Worm (Caenorhabditis elegans) whole organism, young adult: ENCODE measurements around the gene C07B5.2.
A peak's percentile ranks its signal among the peaks of the same experiment; 100 is the strongest.

Experiments used
- B0336.3 ChIP-seq: fragments of 200-800 bp; sonication (Bioruptor generic); IDR thresholded peaks from 2 replicates; pipeline ENCODE4 v1.3.6; 2022; ENCODE audit warnings: missing genetic modification characterization, missing compliant biosample characterization
- C06A6.2 ChIP-seq: fragments of 200-800 bp; sonication (Bioruptor generic); conservative IDR thresholded peaks from 2 replicates; pipeline ENCODE4 v1.3.6; 2022; ENCODE audit warnings: missing genetic modification characterization, missing compliant biosample characterization
- F10E7.11 ChIP-seq: sonication (generic microtip); optimal IDR thresholded peaks from 2 replicates; lab custom pipeline; 2017; ENCODE audit warnings: mild to moderate bottlenecking, missing genetic modification characterization, moderate library complexity, missing compliant biosample characterization
- K11D2.4 ChIP-seq: fragments of 200-800 bp; sonication (Bioruptor generic); IDR thresholded peaks from 2 replicates; pipeline ENCODE4 v1.3.6; 2022; ENCODE audit warnings: missing genetic modification reagents, missing genetic modification characterization, missing compliant biosample characterization
- Y53F4B.3 ChIP-seq: fragments of 200-800 bp; sonication (Bioruptor generic); IDR thresholded peaks from 2 replicates; pipeline ENCODE4 v1.3.6; 2022; ENCODE audit warnings: missing genetic modification reagents, missing genetic modification characterization, missing compliant biosample characterization
- Y56A3A.18 ChIP-seq: fragments of 200-800 bp; sonication (Bioruptor generic); IDR thresholded peaks from 2 replicates; pipeline ENCODE4 v1.3.6; 2022; ENCODE audit warnings: missing genetic modification reagents, missing genetic modification characterization, missing compliant biosample characterization
- Y79H2A.3 ChIP-seq: fragments of 200-800 bp; sonication (Bioruptor generic); conservative IDR thresholded peaks from 2 replicates; pipeline ENCODE4 v1.3.6; 2022; ENCODE audit warnings: missing genetic modification reagents, missing genetic modification characterization, missing compliant biosample characterization
- aptf-2 ChIP-seq: fragments of 200-800 bp; sonication (Bioruptor generic); conservative IDR thresholded peaks from 2 replicates; pipeline ENCODE4 v1.3.6; 2022; ENCODE audit warnings: missing genetic modification reagents, missing genetic modification characterization, missing compliant biosample characterization
- atf-7 ChIP-seq: sonication (generic microtip); optimal IDR thresholded peaks from 2 replicates; lab custom pipeline; 2017; ENCODE audit warnings: mild to moderate bottlenecking, missing genetic modification characterization, missing compliant biosample characterization
- dpff-1 ChIP-seq: sonication (generic microtip); optimal IDR thresholded peaks from 2 replicates; lab custom pipeline; 2017; ENCODE audit warnings: mild to moderate bottlenecking, missing genetic modification characterization, missing compliant biosample characterization
- egl-18 ChIP-seq: fragments of 200-800 bp; sonication (Bioruptor generic); IDR thresholded peaks from 2 replicates; pipeline ENCODE4 v1.3.6; 2022; ENCODE audit warnings: missing genetic modification reagents, missing genetic modification characterization, missing compliant biosample characterization
- egrh-3 ChIP-seq: fragments of 200-800 bp; sonication (Bioruptor generic); IDR thresholded peaks from 2 replicates; pipeline ENCODE4 v1.3.6; 2022; ENCODE audit warnings: missing genetic modification reagents, missing genetic modification characterization, missing compliant biosample characterization
- ets-4 ChIP-seq: fragments of 200-800 bp; sonication (Bioruptor generic); optimal IDR thresholded peaks from 2 replicates; lab custom pipeline; 2018; ENCODE audit warnings: mild to moderate bottlenecking, missing genetic modification characterization, missing compliant biosample characterization
- hlh-12 ChIP-seq: sonication (generic microtip); optimal IDR thresholded peaks from 2 replicates; lab custom pipeline; 2016; ENCODE audit warnings: missing genetic modification characterization, missing compliant biosample characterization
- hrde-1 ChIP-seq: sonication (generic microtip); optimal IDR thresholded peaks from 2 replicates; lab custom pipeline; 2016; ENCODE audit warnings: missing genetic modification characterization, mild to moderate bottlenecking, missing compliant biosample characterization, moderate library complexity, missing genotype, missing genetic modification reagents, borderline replicate concordance
- hsf-1 ChIP-seq: fragments of 200-800 bp; sonication (Bioruptor generic); IDR thresholded peaks from 2 replicates; pipeline ENCODE4 v1.3.6; 2022; ENCODE audit warnings: missing genetic modification reagents, missing genetic modification characterization, missing compliant biosample characterization
- lag-1 ChIP-seq: fragments of 200-800 bp; sonication (Bioruptor generic); IDR thresholded peaks from 2 replicates; pipeline ENCODE4 v1.3.6; 2022; ENCODE audit warnings: missing genetic modification reagents, missing genetic modification characterization, missing compliant biosample characterization
- lin-35 ChIP-seq, 3 experiments: fragments of 150-350 bp in 2 of 3; sonication (generic microtip) in 1 of 3; optimal IDR thresholded peaks; 2 replicates each; lab custom pipeline; 2014 to 2018; ENCODE audit warnings: missing biosample characterization in 3 of 3, missing genetic modification characterization in 3 of 3, missing genetic modification reagents in 3 of 3
- lin-40 ChIP-seq: sonication (generic microtip); optimal IDR thresholded peaks from 2 replicates; lab custom pipeline; 2016; ENCODE audit warnings: missing genetic modification characterization, mild to moderate bottlenecking, missing compliant biosample characterization, missing genotype, missing genetic modification reagents
- lir-1 ChIP-seq: fragments of 200-800 bp; sonication (Bioruptor generic); conservative IDR thresholded peaks from 2 replicates; pipeline ENCODE4 v1.3.6; 2022; ENCODE audit warnings: missing genetic modification reagents, missing genetic modification characterization, missing compliant biosample characterization
- lsy-27 ChIP-seq: sonication (generic microtip); optimal IDR thresholded peaks from 2 replicates; lab custom pipeline; 2017; ENCODE audit warnings: missing genetic modification characterization, mild to moderate bottlenecking, missing compliant biosample characterization, antibody characterized with exemption, missing genotype, borderline replicate concordance; ENCODE audit not compliant: insufficient read depth
- madf-8 ChIP-seq: fragments of 200-800 bp; sonication (Bioruptor generic); conservative IDR thresholded peaks from 2 replicates; pipeline ENCODE4 v1.3.6; 2022; ENCODE audit warnings: missing genetic modification reagents, missing genetic modification characterization, missing compliant biosample characterization
- mes-4 ChIP-seq: sonication (generic microtip); optimal IDR thresholded peaks from 2 replicates; lab custom pipeline; 2016; ENCODE audit warnings: missing genotype, missing genetic modification characterization, missing compliant biosample characterization
- nfya-2 ChIP-seq: fragments of 200-800 bp; sonication (Bioruptor generic); IDR thresholded peaks from 2 replicates; pipeline ENCODE4 v1.3.6; 2022; ENCODE audit warnings: missing genetic modification reagents, missing genetic modification characterization, missing compliant biosample characterization
- nhr-80 ChIP-seq: sonication (generic microtip); optimal IDR thresholded peaks from 2 replicates; lab custom pipeline; 2016; ENCODE audit warnings: missing genetic modification characterization, missing compliant biosample characterization
- rpc-1 ChIP-seq, 2 experiments: fragments of 150-350 bp in 1 of 2; sonication (generic microtip) in 1 of 2; optimal IDR thresholded peaks; 2 replicates each; lab custom pipeline; 2014 to 2018; ENCODE audit warnings: missing biosample characterization in 1 of 2, missing genetic modification characterization in 1 of 2, missing genetic modification reagents in 1 of 2, missing genotype in 1 of 2
- snpc-1.1 ChIP-seq: sonication (generic microtip); optimal IDR thresholded peaks from 2 replicates; lab custom pipeline; 2017; ENCODE audit warnings: missing genetic modification characterization, mild to moderate bottlenecking, missing compliant biosample characterization, antibody characterized with exemption, moderate library complexity, missing genotype, missing genetic modification reagents; ENCODE audit not compliant: insufficient read depth
- snpc-1.3 ChIP-seq: sonication (generic microtip); optimal IDR thresholded peaks from 2 replicates; lab custom pipeline; 2017; ENCODE audit warnings: missing genetic modification characterization, mild to moderate bottlenecking, missing compliant biosample characterization, antibody characterized with exemption, moderate library complexity, missing genotype, missing genetic modification reagents; ENCODE audit not compliant: insufficient read depth
- somi-1 ChIP-seq: fragments of 200-800 bp; sonication (Bioruptor generic); optimal IDR thresholded peaks from 2 replicates; lab custom pipeline; 2018; ENCODE audit warnings: mild to moderate bottlenecking, missing genetic modification characterization, missing compliant biosample characterization
- xnd-1 ChIP-seq: sonication (generic microtip); optimal IDR thresholded peaks from 2 replicates; lab custom pipeline; 2016; ENCODE audit warnings: missing genotype, missing genetic modification reagents, missing genetic modification characterization, missing compliant biosample characterization
- ztf-26 ChIP-seq: sonication (generic microtip); optimal IDR thresholded peaks from 2 replicates; lab custom pipeline; 2017; ENCODE audit warnings: missing genetic modification characterization, missing compliant biosample characterization

The C07B5.2 gene

ce11 chrX:9529360-9529759, 12.4 kb upstream of the C07B5.2 start, which contains the start of gene C07B5.4 (continued):
- TF ChIP-seq nfya-2 (GFP tag; lab: Robert Waterston, UW) (no peak), aptf-2 (no peak)

DNA sequence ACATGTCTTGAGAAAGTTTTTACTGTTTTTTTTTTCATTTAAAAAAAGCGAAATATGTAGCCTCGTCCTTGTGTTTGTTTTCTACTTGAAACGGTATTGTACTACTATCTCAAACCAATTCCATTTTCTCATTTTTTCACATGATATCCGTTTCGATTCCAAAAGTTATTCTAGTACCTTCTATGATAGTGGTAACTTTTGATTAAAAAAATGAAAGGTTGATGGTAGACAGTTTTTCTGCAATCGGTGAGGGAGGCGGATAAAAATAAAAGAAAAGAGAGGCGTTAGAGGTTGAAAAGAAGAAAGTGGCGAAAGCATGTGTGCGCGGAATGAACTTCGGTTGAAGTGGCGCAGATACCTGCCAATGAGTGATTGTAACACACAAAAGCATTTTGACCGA, 10.9 kb upstream of the C07B5.2 start:
- TF ChIP-seq ets-4 (GFP tag; lab: Kevin White, UChicago) (no peak), egrh-3 (GFP tag; lab: Robert Waterston, UW) (no peak), ztf-26 (tag; lab: Kevin White, UChicago) (peak; percentile 63), somi-1 (peak; percentile 19), lin-35 (GFP tag; optimal IDR thresholded peaks at IDR 0.05; lab: Kevin White, UChicago) (no peak), lin-40 (tag; lab: Kevin White, UChicago) (peak; percentile 42)

- no peak for TF ChIP-seq madf-8 (GFP tag; lab: Robert Waterston, UW)
- TF ChIP-seq lag-1 = no peak
- no peak for TF ChIP-seq xnd-1
- TF ChIP-seq F10E7.11 (tag; lab: Kevin White, UChicago) = no peak
Measured at ce11 chrX:9523118-9523517, 6.1 kb upstream of the C07B5.2 start, which contains the start of gene C07B5.3. TSS of gene C07B5.3 (minus strand) at chrX:9523218.

ce11 chrX:9518719-9519118, 1.7 kb upstream of the C07B5.2 start, which contains the start of gene C07B5.6:
TSS of gene C07B5.6 (plus strand) at chrX:9519019.
- TF ChIP-seq atf-7 = no peak
- no peak for TF ChIP-seq F10E7.11 (tag; lab: Kevin White, UChicago)
- TF ChIP-seq hrde-1 (tag; lab: Kevin White, UChicago) = no peak
- TF ChIP-seq snpc-1.3 = no peak
- no peak for TF ChIP-seq K11D2.4 (GFP tag; lab: Robert Waterston, UW)
- TF ChIP-seq hlh-12 (tag; lab: Kevin White, UChicago) = no peak
- no peak for TF ChIP-seq snpc-1.1 (tag; lab: Kevin White, UChicago)
- no peak for TF ChIP-seq lsy-27 (tag; lab: Kevin White, UChicago)
- no peak for TF ChIP-seq hsf-1 (GFP tag; lab: Robert Waterston, UW)
- TF ChIP-seq dpff-1 (tag; lab: Kevin White, UChicago) = no peak
- no peak for TF ChIP-seq B0336.3 (GFP tag; lab: Robert Waterston, UW)
- TF ChIP-seq C06A6.2 (GFP tag; lab: Robert Waterston, UW) = no peak
- TF ChIP-seq Y56A3A.18 (GFP tag; lab: Robert Waterston, UW) = no peak
- TF ChIP-seq rpc-1 (optimal IDR thresholded peaks at IDR 0.05; lab: Kevin White, UChicago) = no peak
- TF ChIP-seq rpc-1 (tag; optimal IDR thresholded peaks at IDR 0.05; lab: Kevin White, UChicago) = no peak
- no peak for TF ChIP-seq nhr-80
- TF ChIP-seq mes-4 = no peak
- TF ChIP-seq Y53F4B.3 = no peak
- no peak for TF ChIP-seq Y79H2A.3
- TF ChIP-seq, all 124 proteins: peak for 0

DNA sequence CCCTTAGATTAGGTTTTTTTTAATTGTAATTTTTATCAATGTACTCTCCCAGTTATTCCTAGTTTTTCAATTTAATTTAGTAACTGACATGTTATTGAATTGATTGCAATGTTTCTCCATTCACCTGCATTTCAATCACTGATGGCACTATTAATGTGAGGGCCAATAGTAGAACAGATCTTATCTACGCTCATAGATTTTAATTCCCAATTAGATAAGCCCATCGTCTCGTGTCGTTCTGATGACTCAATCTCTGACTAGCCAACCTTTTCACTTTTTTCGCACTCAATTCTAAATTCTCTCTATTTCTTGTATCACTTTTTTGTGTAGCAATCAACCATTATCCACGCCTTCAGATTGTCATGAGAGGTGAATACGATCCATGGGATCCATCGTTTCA, 4.5 kb downstream of the C07B5.2 start:
- TF ChIP-seq snpc-1.1 (tag; lab: Kevin White, UChicago) = no peak
- TF ChIP-seq snpc-1.3 = no peak
- no peak for TF ChIP-seq nfya-2 (GFP tag; lab: Robert Waterston, UW)
- TF ChIP-seq egl-18 (GFP tag; lab: Robert Waterston, UW) = no peak
- TF ChIP-seq lir-1 = no peak
- TF ChIP-seq somi-1 = no peak
